Fruit fly (Drosophila melanogaster) whole organism, embryonic: ENCODE data around the gene CG33160.

Experiments used
- Abd-B ChIP-seq: fragments of 200-800 bp; sonication (Bioruptor generic); optimal IDR thresholded peaks from 2 replicates; lab custom pipeline; 2018; ENCODE audit warnings: missing biosample characterization, mild to moderate bottlenecking, missing genetic modification characterization, moderate library complexity
- Atf6 ChIP-seq: fragments of 200-800 bp; sonication (Bioruptor generic); IDR thresholded peaks from 2 replicates; pipeline ENCODE4 v1.3.6; 2022; ENCODE audit warnings: missing biosample characterization, missing genetic modification characterization
- Bteb2 ChIP-seq: fragments of 200-800 bp; sonication (Bioruptor generic); optimal IDR thresholded peaks from 2 replicates; lab custom pipeline; 2016; ENCODE audit warnings: missing biosample characterization, missing genetic modification characterization
- CG10209 ChIP-seq: fragments of 200-800 bp; sonication (Bioruptor generic); optimal IDR thresholded peaks from 3 replicates; lab custom pipeline; 2017; ENCODE audit warnings: missing biosample characterization, mild to moderate bottlenecking, missing genetic modification characterization, missing genetic modification reagents
- CG10267 ChIP-seq: fragments of 200-800 bp; sonication (Bioruptor generic); optimal IDR thresholded peaks from 2 replicates; lab custom pipeline; 2018; ENCODE audit warnings: missing biosample characterization, mild to moderate bottlenecking, missing genetic modification characterization, moderate library complexity
- CG10979 ChIP-seq: fragments of 200-800 bp; sonication (Bioruptor generic); optimal IDR thresholded peaks from 2 replicates; lab custom pipeline; 2018; ENCODE audit warnings: missing biosample characterization, mild to moderate bottlenecking, missing genetic modification characterization, moderate library complexity
- CG11504 ChIP-seq: fragments of 200-800 bp; sonication (Bioruptor generic); optimal IDR thresholded peaks from 3 replicates; lab custom pipeline; 2019; ENCODE audit warnings: missing biosample characterization, mild to moderate bottlenecking, missing genetic modification characterization, moderate library complexity
- CG11723 ChIP-seq: fragments of 200-800 bp; sonication (Bioruptor generic); optimal IDR thresholded peaks from 2 replicates; lab custom pipeline; 2017; ENCODE audit warnings: missing biosample characterization, mild to moderate bottlenecking, missing genetic modification characterization
- CG12104 ChIP-seq: fragments of 200-800 bp; sonication (Bioruptor generic); optimal IDR thresholded peaks from 3 replicates; lab custom pipeline; 2016; ENCODE audit warnings: missing biosample characterization, missing genetic modification characterization
- CG12155 ChIP-seq: fragments of 200-800 bp; sonication (Bioruptor generic); optimal IDR thresholded peaks from 3 replicates; lab custom pipeline; 2016; ENCODE audit warnings: missing biosample characterization, missing genetic modification characterization
- CG14710 ChIP-seq: fragments of 200-800 bp; sonication (Bioruptor generic); optimal IDR thresholded peaks from 3 replicates; lab custom pipeline; 2019; ENCODE audit warnings: missing biosample characterization, mild to moderate bottlenecking, missing genetic modification characterization, moderate library complexity
- CG1529 ChIP-seq: fragments of 200-800 bp; sonication (Bioruptor generic); optimal IDR thresholded peaks from 3 replicates; lab custom pipeline; 2018; ENCODE audit warnings: missing biosample characterization, missing genetic modification characterization
- CG15514 ChIP-seq: fragments of 200-800 bp; sonication (Bioruptor generic); optimal IDR thresholded peaks from 3 replicates; lab custom pipeline; 2017; ENCODE audit warnings: missing biosample characterization, missing genetic modification characterization, mild to moderate bottlenecking, moderate library complexity, missing genetic modification reagents
- CG1602 ChIP-seq: fragments of 200-800 bp; sonication (Bioruptor generic); optimal IDR thresholded peaks from 3 replicates; lab custom pipeline; 2016; ENCODE audit warnings: missing biosample characterization, missing genetic modification characterization
- CG17385 ChIP-seq: fragments of 200-800 bp; sonication (Bioruptor generic); optimal IDR thresholded peaks from 3 replicates; lab custom pipeline; 2018; ENCODE audit warnings: missing biosample characterization, mild to moderate bottlenecking, missing genetic modification characterization
- CG18262 ChIP-seq: fragments of 200-800 bp; optimal IDR thresholded peaks from 3 replicates; lab custom pipeline; 2019; ENCODE audit warnings: missing biosample characterization, mild to moderate bottlenecking, missing genetic modification characterization, moderate library complexity
- CG2120 ChIP-seq: fragments of 200-800 bp; sonication (Bioruptor generic); optimal IDR thresholded peaks from 3 replicates; lab custom pipeline; 2016; ENCODE audit warnings: missing biosample characterization, missing genetic modification characterization
- CG3726 ChIP-seq: fragments of 200-800 bp; sonication (Bioruptor generic); IDR thresholded peaks from 3 replicates; pipeline ENCODE4, ENCODE4 v1.3.6; 2022; ENCODE audit warnings: missing biosample characterization, missing genetic modification characterization
- CG4360 ChIP-seq: fragments of 200-800 bp; sonication (Bioruptor generic); IDR thresholded peaks from 2 replicates; pipeline ENCODE4 v1.3.6; 2022; ENCODE audit warnings: missing biosample characterization, missing genetic modification characterization
- CG6654 ChIP-seq: fragments of 200-800 bp; sonication (Bioruptor generic); optimal IDR thresholded peaks from 2 replicates; lab custom pipeline; 2017; ENCODE audit warnings: missing biosample characterization, mild to moderate bottlenecking, missing genetic modification characterization
- CG7786 ChIP-seq: fragments of 200-800 bp; sonication (Bioruptor generic); optimal IDR thresholded peaks from 2 replicates; lab custom pipeline; 2016; ENCODE audit warnings: missing biosample characterization, missing genetic modification characterization
- CG7839 ChIP-seq: fragments of 200-800 bp; sonication (Bioruptor generic); optimal IDR thresholded peaks from 3 replicates; lab custom pipeline; 2018; ENCODE audit warnings: missing biosample characterization, mild to moderate bottlenecking, missing genetic modification characterization, moderate library complexity
- CG8944 ChIP-seq: fragments of 200-800 bp; sonication (Bioruptor generic); optimal IDR thresholded peaks from 3 replicates; lab custom pipeline; 2016; ENCODE audit warnings: missing biosample characterization, missing genetic modification characterization
- CG9437 ChIP-seq: fragments of 200-800 bp; sonication (Bioruptor generic); optimal IDR thresholded peaks from 2 replicates; lab custom pipeline; 2018; ENCODE audit warnings: missing biosample characterization, mild to moderate bottlenecking, missing genetic modification characterization
- D19A ChIP-seq: fragments of 200-800 bp; optimal IDR thresholded peaks from 3 replicates; lab custom pipeline; 2019; ENCODE audit warnings: missing biosample characterization, mild to moderate bottlenecking, missing genetic modification characterization, moderate library complexity
- Fer3 ChIP-seq: fragments of 200-800 bp; sonication (Bioruptor generic); optimal IDR thresholded peaks from 2 replicates; lab custom pipeline; 2018; ENCODE audit warnings: missing biosample characterization, mild to moderate bottlenecking, missing genetic modification characterization, moderate library complexity
- H2.0 ChIP-seq: fragments of 200-800 bp; sonication (Bioruptor generic); IDR thresholded peaks from 2 replicates; pipeline ENCODE4 v1.3.6; 2022; ENCODE audit warnings: missing biosample characterization, missing genetic modification characterization
- HLH54F ChIP-seq: fragments of 200-800 bp; sonication (Bioruptor generic); optimal IDR thresholded peaks from 3 replicates; lab custom pipeline; 2016; ENCODE audit warnings: missing biosample characterization, missing genetic modification characterization
- Hr39 ChIP-seq: fragments of >200 bp; optimal IDR thresholded peaks from 2 replicates; lab custom pipeline; 2017
- Max ChIP-seq: fragments of 200-800 bp; sonication (Bioruptor generic); optimal IDR thresholded peaks from 2 replicates; lab custom pipeline; 2016; ENCODE audit warnings: missing biosample characterization, mild to moderate bottlenecking, missing genetic modification characterization
- Meics ChIP-seq: fragments of 200-800 bp; sonication (Bioruptor generic); optimal IDR thresholded peaks from 2 replicates; lab custom pipeline; 2017; ENCODE audit warnings: missing biosample characterization, mild to moderate bottlenecking, missing genetic modification characterization
- Nf-YB ChIP-seq: fragments of 200-800 bp; sonication (Bioruptor generic); optimal IDR thresholded peaks from 3 replicates; lab custom pipeline; 2019; ENCODE audit warnings: missing biosample characterization, mild to moderate bottlenecking, missing genetic modification characterization, moderate library complexity
- Ssrp ChIP-seq: fragments of 200-800 bp; sonication (Bioruptor generic); optimal IDR thresholded peaks from 2 replicates; lab custom pipeline; 2018; ENCODE audit warnings: missing biosample characterization, mild to moderate bottlenecking, missing genetic modification characterization, moderate library complexity
- dmrt99B ChIP-seq: fragments of 200-800 bp; sonication (Bioruptor generic); optimal IDR thresholded peaks from 2 replicates; lab custom pipeline; 2018; ENCODE audit warnings: missing biosample characterization, mild to moderate bottlenecking, missing genetic modification characterization, moderate library complexity
- dpn ChIP-seq, 2 experiments: fragments of 200-800 bp; sonication (Bioruptor generic); optimal IDR thresholded peaks; 3 replicates each; lab custom pipeline; 2016; ENCODE audit warnings: missing biosample characterization in 2 of 2, missing genetic modification characterization in 2 of 2
- eve ChIP-seq, 2 experiments: fragments of >200 bp; optimal IDR thresholded peaks; 2 replicates each; lab custom pipeline; 2017; ENCODE audit warnings: missing biosample characterization in 2 of 2, missing genetic modification characterization in 2 of 2
- ewg ChIP-seq: fragments of 200-800 bp; sonication (Bioruptor generic); optimal IDR thresholded peaks from 3 replicates; lab custom pipeline; 2017; ENCODE audit warnings: mild to moderate bottlenecking, missing biosample characterization, missing genetic modification reagents, missing genetic modification characterization
- fd96Cb ChIP-seq: fragments of 200-800 bp; sonication (Bioruptor generic); optimal IDR thresholded peaks from 2 replicates; lab custom pipeline; 2018; ENCODE audit warnings: missing biosample characterization, mild to moderate bottlenecking, missing genetic modification characterization, moderate library complexity
- gem ChIP-seq: fragments of 200-800 bp; sonication (Bioruptor generic); optimal IDR thresholded peaks from 2 replicates; lab custom pipeline; 2019; ENCODE audit warnings: missing biosample characterization, mild to moderate bottlenecking, missing genetic modification characterization, moderate library complexity
- mirr ChIP-seq: fragments of 200-800 bp; sonication (Bioruptor generic); optimal IDR thresholded peaks from 3 replicates; lab custom pipeline; 2018; ENCODE audit warnings: missing biosample characterization, mild to moderate bottlenecking, missing genetic modification characterization
- pnt ChIP-seq: fragments of 200-800 bp; sonication (Bioruptor generic); optimal IDR thresholded peaks from 3 replicates; lab custom pipeline; 2016; ENCODE audit warnings: missing biosample characterization, missing genetic modification characterization
- pzg ChIP-seq: fragments of 200-800 bp; sonication (Bioruptor generic); optimal IDR thresholded peaks from 3 replicates; lab custom pipeline; 2018; ENCODE audit warnings: missing biosample characterization, mild to moderate bottlenecking, missing genetic modification characterization, moderate library complexity
- slbo ChIP-seq: fragments of 200-800 bp; sonication (Bioruptor generic); IDR thresholded peaks from 2 replicates; pipeline ENCODE4 v1.3.6; 2022; ENCODE audit warnings: missing biosample characterization, missing genetic modification characterization
- stc ChIP-seq: fragments of 200-800 bp; sonication (Bioruptor generic); IDR thresholded peaks from 2 replicates; pipeline ENCODE4 v1.3.6; 2022; ENCODE audit warnings: missing biosample characterization, missing genetic modification characterization
- tgo ChIP-seq: fragments of 200-800 bp; sonication (Bioruptor generic); IDR thresholded peaks from 3 replicates; pipeline ENCODE4 v1.3.6; 2022; ENCODE audit warnings: missing biosample characterization, missing genetic modification characterization
- tio ChIP-seq: fragments of 200-800 bp; sonication (Bioruptor generic); optimal IDR thresholded peaks from 2 replicates; lab custom pipeline; 2017; ENCODE audit warnings: missing biosample characterization, missing genetic modification characterization, inconsistent platforms
- ttk ChIP-seq: fragments of 200-800 bp; sonication (Bioruptor generic); IDR thresholded peaks from 2 replicates; pipeline ENCODE4 v2.1.2; 2022; ENCODE audit warnings: missing biosample characterization, missing genetic modification characterization
- wor ChIP-seq: fragments of 200-800 bp; sonication (Bioruptor generic); IDR thresholded peaks from 2 replicates; pipeline ENCODE4 v1.3.6; 2022; ENCODE audit warnings: missing biosample characterization, missing genetic modification characterization

CG33160 gene

dm6 chr3L:3248714-3249663 lies 42.8 kb upstream of the CG33160 start (continued):
- peak; percentile 47 for TF ChIP-seq CG2120
- TF ChIP-seq Atf6 (GFP tag; lab: Robert Waterston, UW): peak; percentile 33; the same call in 1 of the 2 replicates
- peak; percentile 16 for TF ChIP-seq pnt (GFP tag; lab: Kevin White, UChicago)
- peak; percentile 14 for TF ChIP-seq Meics (GFP tag; lab: Kevin White, UChicago)
- TF ChIP-seq CG9437 (GFP tag; lab: Kevin White, UChicago): peak; percentile 49
- TF ChIP-seq HLH54F (GFP tag; lab: Kevin White, UChicago): peak; percentile 23
- TF ChIP-seq CG1529 (GFP tag; lab: Kevin White, UChicago): peak; percentile 39
- peak; percentile 38 for TF ChIP-seq fd96Cb
- TF ChIP-seq D19A (tag; lab: Kevin White, UChicago): peak; percentile 19
- peak; percentile 49 for TF ChIP-seq wor (GFP tag; lab: Robert Waterston, UW)
- no peak for TF ChIP-seq CG3726 (GFP tag; lab: Robert Waterston, UW)
- peak; percentile 1 for TF ChIP-seq Abd-B (GFP tag; lab: Kevin White, UChicago)
- TF ChIP-seq stc: peak; percentile 12; the same call in 1 of the 2 replicates
- TF ChIP-seq dmrt99B: peak; percentile 62
- TF ChIP-seq CG10267 (tag; lab: Kevin White, UChicago): peak; percentile 0
- TF ChIP-seq tio (GFP tag; lab: Kevin White, UChicago): peak; percentile 71
- peak in 1 of 2 experiments; percentile 53 for TF ChIP-seq dpn (GFP tag; optimal IDR thresholded peaks at IDR 0.05; lab: Kevin White, UChicago)
- 0 out of 3 replicates have a peak, but pooled peaks have one; percentile 31 for TF ChIP-seq tgo (GFP tag; lab: Robert Waterston, UW)
- no peak for TF ChIP-seq mirr (GFP tag; lab: Kevin White, UChicago)
- peak; percentile 22 for TF ChIP-seq CG12155 (GFP tag; lab: Kevin White, UChicago)
- TF ChIP-seq slbo (GFP tag; lab: Robert Waterston, UW): peak; percentile 39; the same call in 1 of the 2 replicates
- TF ChIP-seq gem: peak; percentile 45
- TF ChIP-seq eve (GFP tag; optimal IDR thresholded peaks at IDR 0.05; lab: Kevin White, UChicago): peak in 1 of 2 experiments; percentile 73
- TF ChIP-seq CG7839: peak; percentile 53
- TF ChIP-seq CG1602: peak; percentile 34
- TF ChIP-seq CG15514 (GFP tag; lab: Kevin White, UChicago): no peak
- peak; percentile 56; the same call in 1 of the 2 replicates for TF ChIP-seq ttk
- peak; percentile 7 for TF ChIP-seq CG6654
- peak; percentile 46 for TF ChIP-seq CG10209 (GFP tag; lab: Kevin White, UChicago)
- TF ChIP-seq CG12104: peak; percentile 4
- TF ChIP-seq CG14710: peak; percentile 3
- TF ChIP-seq CG4360 (GFP tag; lab: Robert Waterston, UW): no peak
- TF ChIP-seq H2.0: no peak
- TF ChIP-seq CG11504 (tag; lab: Kevin White, UChicago): peak; percentile 70
- peak; percentile 27 for TF ChIP-seq CG11723 (GFP tag; lab: Kevin White, UChicago)
- no peak for TF ChIP-seq Hr39 (lab: Kevin White, UChicago)
- no peak for TF ChIP-seq Max (GFP tag; lab: Kevin White, UChicago)
- TF ChIP-seq CG10979 (tag; lab: Kevin White, UChicago): peak; percentile 53
- peak; percentile 51 for TF ChIP-seq ewg (GFP tag; lab: Kevin White, UChicago)
- peak; percentile 67 for TF ChIP-seq Ssrp (tag; lab: Kevin White, UChicago)
- no peak for TF ChIP-seq pzg (GFP tag; lab: Kevin White, UChicago)
- TF ChIP-seq CG18262: peak; percentile 53
- peak; percentile 25 for TF ChIP-seq CG7786 (GFP tag; lab: Kevin White, UChicago)
- no peak for TF ChIP-seq Fer3 (tag; lab: Kevin White, UChicago)
- peak; percentile 44 for TF ChIP-seq Bteb2 (GFP tag; lab: Kevin White, UChicago)
- TF ChIP-seq Nf-YB: peak; percentile 5
- peak; percentile 40 for TF ChIP-seq CG8944 (GFP tag; lab: Kevin White, UChicago)
- peak; percentile 52 for TF ChIP-seq CG17385 (GFP tag; lab: Kevin White, UChicago)
